Worm (Caenorhabditis elegans) whole organism, mixed stage, embryonic: Measurements from ENCODE around the gene citk-1.

Experiments
- M03D4.4 ChIP-seq: sonication (generic microtip); optimal IDR thresholded peaks from 2 replicates; lab custom pipeline; 2017; ENCODE audit warnings: mild to moderate bottlenecking, missing genetic modification characterization, missing compliant biosample characterization
- bed-3 ChIP-seq: fragments of 200-800 bp; sonication (Bioruptor generic); optimal IDR thresholded peaks from 3 replicates; lab custom pipeline; 2018; ENCODE audit warnings: mild to moderate bottlenecking, missing genetic modification characterization, moderate library complexity, missing compliant biosample characterization
- blmp-1 ChIP-seq: fragments of 150-350 bp; optimal IDR thresholded peaks from 2 replicates; lab custom pipeline; 2014; ENCODE audit warnings: missing biosample characterization, missing genetic modification characterization
- ceh-39 ChIP-seq: fragments of 150-350 bp; optimal IDR thresholded peaks from 2 replicates; lab custom pipeline; 2014; ENCODE audit warnings: missing biosample characterization, missing genetic modification characterization
- ceh-43 ChIP-seq: fragments of 200-800 bp; sonication (Bioruptor generic); optimal IDR thresholded peaks from 2 replicates; lab custom pipeline; 2018; ENCODE audit warnings: mild to moderate bottlenecking, missing genetic modification characterization, moderate library complexity, missing compliant biosample characterization
- ceh-83 ChIP-seq: fragments of 200-800 bp; sonication (Bioruptor generic); optimal IDR thresholded peaks from 2 replicates; lab custom pipeline; 2018; ENCODE audit warnings: mild to moderate bottlenecking, missing genetic modification characterization, missing compliant biosample characterization
- ces-1 ChIP-seq: fragments of 150-350 bp; optimal IDR thresholded peaks from 2 replicates; lab custom pipeline; 2014; ENCODE audit warnings: missing biosample characterization, missing genetic modification reagents, missing genetic modification characterization
- cnd-1 ChIP-seq: fragments of 200-800 bp; sonication (Bioruptor generic); optimal IDR thresholded peaks from 2 replicates; lab custom pipeline; 2018; ENCODE audit warnings: mild to moderate bottlenecking, missing genetic modification characterization, missing compliant biosample characterization
- drap-1 ChIP-seq: fragments of 200-800 bp; sonication (Bioruptor generic); optimal IDR thresholded peaks from 3 replicates; lab custom pipeline; 2018; ENCODE audit warnings: mild to moderate bottlenecking, missing genetic modification characterization, missing compliant biosample characterization
- elt-1 ChIP-seq: sonication (generic microtip); optimal IDR thresholded peaks from 2 replicates; lab custom pipeline; 2017; ENCODE audit warnings: missing genetic modification characterization, mild to moderate bottlenecking, missing compliant biosample characterization, antibody characterized with exemption, moderate library complexity, borderline replicate concordance; ENCODE audit not compliant: insufficient read depth
- elt-3 ChIP-seq: fragments of 150-350 bp; optimal IDR thresholded peaks from 2 replicates; lab custom pipeline; 2014; ENCODE audit warnings: missing biosample characterization, missing genetic modification characterization
- flh-1 ChIP-seq: fragments of 200-800 bp; sonication (Bioruptor generic); optimal IDR thresholded peaks from 2 replicates; lab custom pipeline; 2018; ENCODE audit warnings: mild to moderate bottlenecking, missing genetic modification characterization, moderate library complexity, missing compliant biosample characterization
- ham-2 ChIP-seq: fragments of 200-800 bp; sonication (Bioruptor generic); optimal IDR thresholded peaks from 2 replicates; lab custom pipeline; 2018; ENCODE audit warnings: mild to moderate bottlenecking, missing genetic modification characterization, missing compliant biosample characterization
- hlh-1 ChIP-seq: fragments of 150-350 bp; optimal IDR thresholded peaks from 2 replicates; lab custom pipeline; 2014; ENCODE audit warnings: missing biosample characterization, missing genetic modification reagents, missing genetic modification characterization
- lin-13 ChIP-seq: fragments of 150-350 bp; optimal IDR thresholded peaks from 2 replicates; lab custom pipeline; 2014; ENCODE audit warnings: missing biosample characterization, missing genetic modification characterization
- lin-32 ChIP-seq: fragments of 200-800 bp; sonication (Bioruptor generic); optimal IDR thresholded peaks from 2 replicates; lab custom pipeline; 2018; ENCODE audit warnings: mild to moderate bottlenecking, missing genetic modification characterization, missing compliant biosample characterization
- lsy-2 ChIP-seq: fragments of 150-350 bp; optimal IDR thresholded peaks from 2 replicates; lab custom pipeline; 2014; ENCODE audit warnings: missing biosample characterization, missing genetic modification characterization
- mab-5 ChIP-seq: fragments of 150-350 bp; optimal IDR thresholded peaks from 2 replicates; lab custom pipeline; 2014; ENCODE audit warnings: missing biosample characterization, missing genetic modification characterization
- mep-1 ChIP-seq: fragments of 150-350 bp; optimal IDR thresholded peaks from 2 replicates; lab custom pipeline; 2017; ENCODE audit warnings: missing biosample characterization, missing genetic modification reagents, missing genetic modification characterization, inconsistent platforms
- mls-2 ChIP-seq: sonication (generic microtip); optimal IDR thresholded peaks from 2 replicates; lab custom pipeline; 2016; ENCODE audit warnings: mild to moderate bottlenecking, missing genetic modification characterization, moderate library complexity, missing compliant biosample characterization
- nhr-12 ChIP-seq: fragments of 150-350 bp; optimal IDR thresholded peaks from 2 replicates; lab custom pipeline; 2014; ENCODE audit warnings: missing biosample characterization, missing genetic modification characterization
- nhr-2 ChIP-seq: fragments of 150-350 bp; optimal IDR thresholded peaks from 2 replicates; lab custom pipeline; 2014; ENCODE audit warnings: missing biosample characterization, missing genetic modification characterization
- nhr-237 ChIP-seq: fragments of 150-350 bp; optimal IDR thresholded peaks from 2 replicates; lab custom pipeline; 2014; ENCODE audit warnings: missing biosample characterization, missing genetic modification characterization
- nhr-28 ChIP-seq: fragments of 150-350 bp; optimal IDR thresholded peaks from 2 replicates; lab custom pipeline; 2014; ENCODE audit warnings: missing biosample characterization, missing genetic modification characterization
- nhr-76 ChIP-seq: sonication (generic microtip); optimal IDR thresholded peaks from 2 replicates; lab custom pipeline; 2017; ENCODE audit warnings: missing biosample characterization, missing genetic modification characterization
- pha-4 ChIP-seq: fragments of 150-350 bp; optimal IDR thresholded peaks from 2 replicates; lab custom pipeline; 2018; ENCODE audit warnings: missing biosample characterization, missing genetic modification reagents, missing genetic modification characterization
- sem-2 ChIP-seq: fragments of 200-800 bp; sonication (Bioruptor generic); optimal IDR thresholded peaks from 2 replicates; lab custom pipeline; 2018; ENCODE audit warnings: mild to moderate bottlenecking, missing genetic modification characterization, missing compliant biosample characterization
- snpc-4 ChIP-seq: fragments of 150-350 bp; optimal IDR thresholded peaks from 2 replicates; lab custom pipeline; 2014; ENCODE audit warnings: missing biosample characterization, missing genetic modification characterization
- sptf-1 ChIP-seq: sonication (generic microtip); optimal IDR thresholded peaks from 2 replicates; lab custom pipeline; 2017; ENCODE audit warnings: mild to moderate bottlenecking, missing genetic modification characterization, moderate library complexity, missing compliant biosample characterization
- tbx-8 ChIP-seq: fragments of 200-800 bp; sonication (Bioruptor generic); optimal IDR thresholded peaks from 2 replicates; lab custom pipeline; 2018; ENCODE audit warnings: mild to moderate bottlenecking, missing genetic modification characterization, moderate library complexity, missing compliant biosample characterization
- unc-120 ChIP-seq: sonication (generic microtip); optimal IDR thresholded peaks from 2 replicates; lab custom pipeline; 2017; ENCODE audit warnings: missing genetic modification characterization, missing compliant biosample characterization; ENCODE audit not compliant: poor library complexity, severe bottlenecking
- unc-39 ChIP-seq: fragments of 150-350 bp; optimal IDR thresholded peaks from 2 replicates; lab custom pipeline; 2014; ENCODE audit warnings: missing biosample characterization, missing genetic modification characterization
- unc-62 ChIP-seq: fragments of 150-350 bp; optimal IDR thresholded peaks from 2 replicates; lab custom pipeline; 2014; ENCODE audit warnings: missing biosample characterization, missing genetic modification reagents, missing genetic modification characterization
- zip-8 ChIP-seq: fragments of 150-350 bp; optimal IDR thresholded peaks from 2 replicates; lab custom pipeline; 2014; ENCODE audit warnings: missing biosample characterization, missing genetic modification characterization
- ztf-11 ChIP-seq: fragments of 150-350 bp; optimal IDR thresholded peaks from 2 replicates; lab custom pipeline; 2014; ENCODE audit warnings: missing biosample characterization, missing genetic modification characterization

citk-1 gene

ce11 chrII:13908592-13908991 is at the start of gene citk-1:
Gene citk-1 (plus strand): TSS chrII:13908914.
- peak; percentile 38 for TF ChIP-seq mls-2 (tag; lab: Kevin White, UChicago)
- no peak for TF ChIP-seq snpc-4 (tag; lab: Kevin White, UChicago)
- no peak for TF ChIP-seq ces-1
- no peak for TF ChIP-seq blmp-1 (tag; lab: Kevin White, UChicago)
- TF ChIP-seq ztf-11 (tag; lab: Kevin White, UChicago): no peak
- no peak for TF ChIP-seq sem-2 (GFP tag; lab: Kevin White, UChicago)
- no peak for TF ChIP-seq ceh-43
- no peak for TF ChIP-seq zip-8 (tag; lab: Kevin White, UChicago)
- no peak for TF ChIP-seq mab-5 (tag; lab: Kevin White, UChicago)
- TF ChIP-seq ceh-39: peak; percentile 56
- peak; percentile 84 for TF ChIP-seq mep-1 (tag; lab: Kevin White, UChicago)
- TF ChIP-seq elt-3 (tag; lab: Kevin White, UChicago): no peak
- peak; percentile 82 for TF ChIP-seq pha-4 (tag; lab: Kevin White, UChicago)
- TF ChIP-seq sptf-1 (tag; lab: Kevin White, UChicago): peak; percentile 23
- TF ChIP-seq ham-2 (GFP tag; lab: Kevin White, UChicago): no peak
- no peak for TF ChIP-seq cnd-1
- peak; percentile 34 for TF ChIP-seq drap-1 (GFP tag; lab: Kevin White, UChicago)
- TF ChIP-seq ceh-83 (GFP tag; lab: Kevin White, UChicago): no peak
- no peak for TF ChIP-seq unc-62
- TF ChIP-seq unc-120 (tag; lab: Kevin White, UChicago): peak; percentile 98
- no peak for TF ChIP-seq nhr-2
- no peak for TF ChIP-seq tbx-8 (GFP tag; lab: Kevin White, UChicago)
- no peak for TF ChIP-seq M03D4.4 (tag; lab: Kevin White, UChicago)
- peak; percentile 55 for TF ChIP-seq lin-13 (tag; lab: Kevin White, UChicago)
- no peak for TF ChIP-seq nhr-28
- TF ChIP-seq lin-32: no peak
- TF ChIP-seq flh-1 (GFP tag; lab: Kevin White, UChicago): no peak
- peak; percentile 15 for TF ChIP-seq hlh-1 (tag; lab: Kevin White, UChicago)
- TF ChIP-seq bed-3 (GFP tag; lab: Kevin White, UChicago): no peak
- TF ChIP-seq nhr-76 (tag; lab: Kevin White, UChicago): no peak
- no peak for TF ChIP-seq elt-1 (tag; lab: Kevin White, UChicago)
- TF ChIP-seq nhr-12: no peak
- TF ChIP-seq lsy-2 (tag; lab: Kevin White, UChicago): no peak
- TF ChIP-seq nhr-237 (tag; lab: Kevin White, UChicago): no peak
- no peak for TF ChIP-seq unc-39

- TF ChIP-seq nhr-237 (tag; lab: Kevin White, UChicago) (no peak), nhr-28 (no peak), elt-3 (tag; lab: Kevin White, UChicago) (no peak), ceh-39 (no peak), M03D4.4 (tag; lab: Kevin White, UChicago) (no peak), flh-1 (GFP tag; lab: Kevin White, UChicago) (no peak), ceh-43 (no peak), mab-5 (tag; lab: Kevin White, UChicago) (no peak), ces-1 (no peak), zip-8 (tag; lab: Kevin White, UChicago) (no peak), cnd-1 (no peak), bed-3 (GFP tag; lab: Kevin White, UChicago) (no peak)
These were observed 48.9 kb upstream of the citk-1 start for ce11 chrII:13859847-13860246.

- TF ChIP-seq drap-1 (GFP tag; lab: Kevin White, UChicago) (no peak), ces-1 (no peak), sptf-1 (tag; lab: Kevin White, UChicago) (no peak), snpc-4 (tag; lab: Kevin White, UChicago) (no peak), lin-13 (tag; lab: Kevin White, UChicago) (no peak), mab-5 (tag; lab: Kevin White, UChicago) (no peak), sem-2 (GFP tag; lab: Kevin White, UChicago) (no peak), ceh-39 (no peak)
These were observed 47.8 kb upstream of the citk-1 start for ce11 chrII:13860900-13861299.

ce11 chrII:13862453-13862852 is 46.3 kb upstream of the citk-1 start:
- TF ChIP-seq mls-2 (tag; lab: Kevin White, UChicago): no peak
- TF ChIP-seq bed-3 (GFP tag; lab: Kevin White, UChicago): no peak
- TF ChIP-seq ceh-43: no peak
- no peak for TF ChIP-seq nhr-237 (tag; lab: Kevin White, UChicago)
- TF ChIP-seq cnd-1: no peak
- TF ChIP-seq ceh-83 (GFP tag; lab: Kevin White, UChicago): no peak
- no peak for TF ChIP-seq unc-39
- TF ChIP-seq ces-1: no peak
- TF ChIP-seq unc-120 (tag; lab: Kevin White, UChicago): no peak
- TF ChIP-seq lin-13 (tag; lab: Kevin White, UChicago): no peak
- no peak for TF ChIP-seq blmp-1 (tag; lab: Kevin White, UChicago)
- TF ChIP-seq nhr-12: no peak
- no peak for TF ChIP-seq sptf-1 (tag; lab: Kevin White, UChicago)
